Worm (Caenorhabditis elegans): ENCODE data around the gene F31E3.12.
A peak's percentile ranks its signal among the peaks of the same experiment; 100 is the strongest.

The F31E3.12 gene

ce11 chrIII:7012060-7012459 is 42.9 kb downstream of the F31E3.12 start:
- peak; percentile 33 for TF ChIP-seq ces-1 (GFP tag; optimal IDR thresholded peaks at IDR 0.05)
- TF ChIP-seq unc-39 (tag; optimal IDR thresholded peaks at IDR 0.05) = no peak

DNA sequence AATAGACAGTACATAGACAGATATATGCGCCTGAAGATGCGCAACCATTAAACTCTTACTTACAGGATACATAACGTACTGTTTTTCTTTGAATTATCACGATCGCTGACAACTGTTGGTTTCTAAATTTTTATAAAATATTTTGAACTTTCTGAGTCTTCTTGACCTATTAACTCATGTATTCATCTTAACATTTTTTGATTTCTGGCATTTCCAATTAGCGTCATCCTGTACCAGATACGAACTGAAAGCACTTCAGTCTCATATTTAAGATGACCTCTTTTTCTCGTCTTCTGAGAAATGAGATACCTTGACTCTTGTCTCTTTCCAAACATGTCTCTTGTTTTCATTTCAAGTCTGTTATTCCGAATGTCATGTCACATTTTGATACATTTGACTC is 44.6 kb downstream of the F31E3.12 start:
- TF ChIP-seq nhr-12 (tag; optimal IDR thresholded peaks at IDR 0.05) (no peak), M03D4.4 (tag; optimal IDR thresholded peaks at IDR 0.05) (no peak), lsy-2 (tag; optimal IDR thresholded peaks at IDR 0.05) (no peak), unc-62 (GFP tag; optimal IDR thresholded peaks at IDR 0.05) (no peak), ceh-83 (GFP tag; optimal IDR thresholded peaks at IDR 0.05) (no peak), snpc-4 (tag; optimal IDR thresholded peaks at IDR 0.05) (no peak), bed-3 (GFP tag; optimal IDR thresholded peaks at IDR 0.05) (no peak), unc-120 (tag; optimal IDR thresholded peaks at IDR 0.05; ENCODE audit: poor library complexity, severe bottlenecking) (no peak), nhr-76 (tag; optimal IDR thresholded peaks at IDR 0.05) (no peak), mep-1 (tag; optimal IDR thresholded peaks at IDR 0.05) (no peak), drap-1 (GFP tag; optimal IDR thresholded peaks at IDR 0.05) (no peak), ceh-43 (GFP tag; optimal IDR thresholded peaks at IDR 0.05) (no peak), hlh-1 (tag; optimal IDR thresholded peaks at IDR 0.05) (no peak)
